Worm (Caenorhabditis elegans) whole organism, L4 larva: ENCODE results near the gene oac-21.

ENCODE experiments used
- ZK546.5 ChIP-seq, 2 experiments: sonication (generic microtip); optimal IDR thresholded peaks; 2 replicates each; lab custom pipeline; 2017; ENCODE audit warnings: missing biosample characterization in 2 of 2, missing genetic modification characterization in 2 of 2
- ctbp-1 ChIP-seq: fragments of 200-800 bp; sonication (Bioruptor generic); IDR thresholded peaks from 2 replicates; pipeline ENCODE4 v1.3.6; 2022; ENCODE audit warnings: missing genetic modification reagents, missing genetic modification characterization, missing compliant biosample characterization
- fkh-10 ChIP-seq: fragments of 150-350 bp; optimal IDR thresholded peaks from 2 replicates; lab custom pipeline; 2014; ENCODE audit warnings: missing biosample characterization, missing genetic modification reagents, missing genetic modification characterization
- php-3 ChIP-seq: fragments of 200-800 bp; sonication (Bioruptor generic); IDR thresholded peaks from 2 replicates; pipeline ENCODE4 v1.3.6; 2022; ENCODE audit warnings: missing genetic modification reagents, missing genetic modification characterization, missing compliant biosample characterization
- unc-62 ChIP-seq, 3 experiments: fragments of 150-350 bp in 1 of 3; sonication (generic microtip); optimal IDR thresholded peaks in 2 of 3; peaks in 1 of 3; 1 replicate in 1 of 3; 2 replicates in 2 of 3; lab custom pipeline; 2014 to 2017; ENCODE audit warnings: missing biosample characterization in 3 of 3, missing genetic modification characterization in 3 of 3, missing genetic modification reagents in 3 of 3, missing genotype in 1 of 3
- zag-1 ChIP-seq: fragments of 150-350 bp; optimal IDR thresholded peaks from 2 replicates; lab custom pipeline; 2014; ENCODE audit warnings: missing biosample characterization, missing genetic modification characterization
- ztf-11 ChIP-seq: fragments of 150-350 bp; optimal IDR thresholded peaks from 2 replicates; lab custom pipeline; 2014; ENCODE audit warnings: missing biosample characterization, missing genetic modification characterization

DNA sequence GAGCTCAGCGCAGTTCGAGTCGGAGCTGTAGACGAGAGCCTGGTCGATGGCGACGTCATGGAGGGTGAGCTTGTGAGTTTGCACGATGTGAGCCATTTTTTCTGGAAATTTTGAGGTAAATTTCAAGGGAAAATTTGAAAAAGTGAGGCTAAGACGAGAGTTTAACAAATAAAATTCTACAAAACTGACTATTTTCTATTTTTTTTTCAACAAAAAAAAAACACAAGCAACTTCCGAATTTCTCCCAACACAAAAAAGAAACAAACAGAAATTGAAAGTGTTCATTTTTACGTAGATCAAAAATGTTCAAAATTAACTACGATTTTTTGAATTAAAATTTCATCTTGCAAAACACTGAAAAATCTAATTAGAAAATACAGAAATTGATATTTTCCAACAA is 15.4 kb upstream of the oac-21 start, which contains the start of gene F37C4.5:
- TF ChIP-seq ctbp-1 (GFP tag; lab: Robert Waterston, UW) = no peak
- TF ChIP-seq fkh-10 (GFP tag; lab: Kevin White, UChicago) = no peak
- TF ChIP-seq php-3 (GFP tag; lab: Robert Waterston, UW) = no peak
- TF ChIP-seq ZK546.5 (tag; optimal IDR thresholded peaks at IDR 0.05; lab: Kevin White, UChicago) = no peak
- TF ChIP-seq zag-1 (tag; lab: Kevin White, UChicago) = no peak
- TF ChIP-seq ztf-11 = no peak
- no peak for TF ChIP-seq unc-62 (GFP tag; optimal IDR thresholded peaks at IDR 0.05 in 1 of 2; lab: Kevin White, UChicago)
- TF ChIP-seq unc-62 (tag; optimal IDR thresholded peaks at IDR 0.05; lab: Kevin White, UChicago) = no peak
